Fruit fly (Drosophila melanogaster) whole organism, embryonic: ENCODE results near the gene CG34253.

ENCODE experiments used
- Ada2b ChIP-seq: fragments of 200-800 bp; sonication (Bioruptor generic); IDR thresholded peaks from 2 replicates; pipeline ENCODE4 v1.3.6; 2022; ENCODE audit warnings: missing biosample characterization, missing genetic modification characterization
- Aef1 ChIP-seq: fragments of 200-800 bp; sonication (Bioruptor generic); IDR thresholded peaks from 3 replicates; pipeline ENCODE4 v1.3.6; 2022; ENCODE audit warnings: missing biosample characterization, missing genetic modification characterization
- Atf6 ChIP-seq: fragments of 200-800 bp; sonication (Bioruptor generic); IDR thresholded peaks from 2 replicates; pipeline ENCODE4 v1.3.6; 2022; ENCODE audit warnings: missing biosample characterization, missing genetic modification characterization
- B-H1 ChIP-seq: fragments of 200-800 bp; sonication (Bioruptor generic); IDR thresholded peaks from 3 replicates; pipeline ENCODE4 v1.3.6; 2022; ENCODE audit warnings: missing biosample characterization, missing genetic modification characterization
- CG10147 ChIP-seq: fragments of 200-800 bp; sonication (Bioruptor generic); optimal IDR thresholded peaks from 2 replicates; lab custom pipeline; 2019; ENCODE audit warnings: missing biosample characterization, mild to moderate bottlenecking, missing genetic modification characterization, moderate library complexity
- CG10321 ChIP-seq: fragments of 200-800 bp; sonication (Bioruptor generic); IDR thresholded peaks from 2 replicates; pipeline ENCODE4 v1.3.6; 2022; ENCODE audit warnings: missing biosample characterization, missing genetic modification characterization
- CG11695 ChIP-seq: fragments of 200-800 bp; sonication (Bioruptor generic); IDR thresholded peaks from 3 replicates; pipeline ENCODE4 v1.3.6; 2022; ENCODE audit warnings: missing biosample characterization, missing genetic modification characterization
- CG11696 ChIP-seq: fragments of 200-800 bp; sonication (Bioruptor generic); IDR thresholded peaks from 2 replicates; pipeline ENCODE4 v1.3.6; 2022; ENCODE audit warnings: missing biosample characterization, missing genetic modification characterization
- CG11723 ChIP-seq: fragments of 200-800 bp; sonication (Bioruptor generic); optimal IDR thresholded peaks from 2 replicates; lab custom pipeline; 2017; ENCODE audit warnings: missing biosample characterization, mild to moderate bottlenecking, missing genetic modification characterization
- CG13287 ChIP-seq: fragments of 200-800 bp; sonication (Bioruptor generic); IDR thresholded peaks from 2 replicates; pipeline ENCODE4 v1.3.6; 2022; ENCODE audit warnings: missing biosample characterization, missing genetic modification characterization; ENCODE audit not compliant: partially characterized antibody
- CG13424 ChIP-seq: fragments of 200-800 bp; sonication (Bioruptor generic); optimal IDR thresholded peaks from 2 replicates; lab custom pipeline; 2019; ENCODE audit warnings: missing biosample characterization, mild to moderate bottlenecking, missing genetic modification characterization, moderate library complexity
- CG17359 ChIP-seq: fragments of 200-800 bp; sonication (Bioruptor generic); optimal IDR thresholded peaks from 3 replicates; lab custom pipeline; 2018; ENCODE audit warnings: missing biosample characterization, mild to moderate bottlenecking, missing genetic modification characterization, moderate library complexity
- CG3065 ChIP-seq: fragments of 200-800 bp; sonication (Bioruptor generic); optimal IDR thresholded peaks from 2 replicates; lab custom pipeline; 2016; ENCODE audit warnings: missing biosample characterization, missing genetic modification characterization
- CG31224 ChIP-seq: fragments of 200-800 bp; sonication (Bioruptor generic); IDR thresholded peaks from 2 replicates; pipeline ENCODE4 v1.3.6; 2022; ENCODE audit warnings: missing biosample characterization, missing genetic modification characterization
- CG31388 ChIP-seq: fragments of 200-800 bp; sonication (Bioruptor generic); optimal IDR thresholded peaks from 2 replicates; lab custom pipeline; 2016; ENCODE audit warnings: missing biosample characterization, missing genetic modification characterization
- CG3281 ChIP-seq: fragments of 200-800 bp; sonication (Bioruptor generic); optimal IDR thresholded peaks from 3 replicates; lab custom pipeline; 2017; ENCODE audit warnings: missing biosample characterization, mild to moderate bottlenecking, missing genetic modification characterization
- CG34376 ChIP-seq: fragments of 200-800 bp; sonication (Bioruptor generic); optimal IDR thresholded peaks from 2 replicates; lab custom pipeline; 2018; ENCODE audit warnings: missing biosample characterization, mild to moderate bottlenecking, missing genetic modification characterization
- CG6689 ChIP-seq: fragments of 200-800 bp; sonication (Bioruptor generic); IDR thresholded peaks from 2 replicates; pipeline ENCODE4 v1.3.6; 2022; ENCODE audit warnings: missing biosample characterization, missing genetic modification characterization
- CG6813 ChIP-seq: fragments of 200-800 bp; sonication (Bioruptor generic); optimal IDR thresholded peaks from 2 replicates; lab custom pipeline; 2017; ENCODE audit warnings: missing biosample characterization, missing genetic modification characterization, mild to moderate bottlenecking, moderate library complexity, missing genetic modification reagents
- CG8478 ChIP-seq: fragments of >200 bp; optimal IDR thresholded peaks from 2 replicates; lab custom pipeline; 2018
- CG9932 ChIP-seq: fragments of 200-800 bp; sonication (Bioruptor generic); IDR thresholded peaks from 2 replicates; pipeline ENCODE4 v1.3.6; 2022; ENCODE audit warnings: missing biosample characterization, missing genetic modification characterization
- Dll ChIP-seq: fragments of 200-800 bp; sonication (Bioruptor generic); IDR thresholded peaks from 4 replicates; pipeline ENCODE4 v1.3.6; 2022; ENCODE audit warnings: missing biosample characterization, missing genetic modification characterization; ENCODE audit not compliant: partially characterized antibody
- Drgx ChIP-seq: fragments of 200-800 bp; sonication (Bioruptor generic); IDR thresholded peaks from 2 replicates; pipeline ENCODE4 v1.3.6; 2022; ENCODE audit warnings: missing biosample characterization, missing genetic modification characterization
- H15 ChIP-seq: fragments of 200-800 bp; sonication (Bioruptor generic); IDR thresholded peaks from 3 replicates; pipeline ENCODE4 v1.3.6; 2022; ENCODE audit warnings: missing biosample characterization, missing genetic modification characterization
- Jarid2 ChIP-seq: fragments of 200-800 bp; sonication (Bioruptor generic); optimal IDR thresholded peaks from 3 replicates; lab custom pipeline; 2017; ENCODE audit warnings: mild to moderate bottlenecking, missing biosample characterization, missing genetic modification reagents, missing genetic modification characterization
- Mes4 ChIP-seq: fragments of 200-800 bp; sonication (Bioruptor generic); optimal IDR thresholded peaks from 2 replicates; lab custom pipeline; 2016; ENCODE audit warnings: missing biosample characterization, missing genetic modification characterization
- NK7.1 ChIP-seq: fragments of 200-800 bp; sonication (Bioruptor generic); optimal IDR thresholded peaks from 3 replicates; lab custom pipeline; 2016; ENCODE audit warnings: missing biosample characterization, missing genetic modification characterization
- PHDP ChIP-seq: fragments of 200-800 bp; sonication (Bioruptor generic); optimal IDR thresholded peaks from 3 replicates; lab custom pipeline; 2018; ENCODE audit warnings: missing biosample characterization, mild to moderate bottlenecking, missing genetic modification characterization, moderate library complexity
- Stat92E ChIP-seq, 3 experiments: fragments of >200 bp in 2 of 3; fragments of 200-800 bp in 1 of 3; sonication (Bioruptor generic) in 1 of 3; optimal IDR thresholded peaks; 2 replicates each; lab custom pipeline; 2017 to 2019; ENCODE audit warnings: missing biosample characterization in 3 of 3, missing genetic modification characterization in 3 of 3, mild to moderate bottlenecking in 1 of 3, moderate library complexity in 1 of 3
- abd-A ChIP-seq: fragments of 200-800 bp; sonication (Bioruptor generic); optimal IDR thresholded peaks from 3 replicates; lab custom pipeline; 2019; ENCODE audit warnings: missing biosample characterization, mild to moderate bottlenecking, missing genetic modification characterization, moderate library complexity
- ac ChIP-seq: fragments of 200-800 bp; sonication (Bioruptor generic); optimal IDR thresholded peaks from 3 replicates; lab custom pipeline; 2017; ENCODE audit warnings: missing biosample characterization, mild to moderate bottlenecking, missing genetic modification characterization
- ash1 ChIP-seq: fragments of 200-800 bp; sonication (Bioruptor generic); optimal IDR thresholded peaks from 2 replicates; lab custom pipeline; 2018; ENCODE audit warnings: missing biosample characterization, mild to moderate bottlenecking, missing genetic modification characterization
- ato ChIP-seq: fragments of 200-800 bp; sonication (Bioruptor generic); IDR thresholded peaks from 2 replicates; pipeline ENCODE4 v1.3.6; 2022; ENCODE audit warnings: missing biosample characterization, missing genetic modification characterization; ENCODE audit not compliant: partially characterized antibody
- br ChIP-seq: fragments of >200 bp; optimal IDR thresholded peaks from 2 replicates; lab custom pipeline; 2017
- cad ChIP-seq: fragments of >200 bp; optimal IDR thresholded peaks from 2 replicates; lab custom pipeline; 2017; ENCODE audit warnings: missing biosample characterization, missing genetic modification characterization
- chif ChIP-seq, 2 experiments: fragments of 200-800 bp; sonication (Bioruptor generic); optimal IDR thresholded peaks; 3 replicates each; lab custom pipeline; 2016; ENCODE audit warnings: missing biosample characterization in 2 of 2, missing genetic modification characterization in 2 of 2
- corto ChIP-seq: fragments of 200-800 bp; sonication (Bioruptor generic); optimal IDR thresholded peaks from 2 replicates; lab custom pipeline; 2016; ENCODE audit warnings: missing biosample characterization, mild to moderate bottlenecking, missing genetic modification characterization, moderate library complexity
- croc ChIP-seq: fragments of 200-800 bp; sonication (Bioruptor generic); conservative IDR thresholded peaks from 3 replicates; pipeline ENCODE4 v1.3.6; 2022; ENCODE audit warnings: missing biosample characterization, missing genetic modification characterization
- da ChIP-seq: fragments of 200-800 bp; sonication (Bioruptor generic); optimal IDR thresholded peaks from 2 replicates; lab custom pipeline; 2016; ENCODE audit warnings: missing biosample characterization, missing genetic modification characterization
- exex ChIP-seq: fragments of 200-800 bp; sonication (Bioruptor generic); optimal IDR thresholded peaks from 4 replicates; lab custom pipeline; 2018; ENCODE audit warnings: missing biosample characterization, mild to moderate bottlenecking, missing genetic modification characterization, moderate library complexity
- fd102C ChIP-seq: fragments of 200-800 bp; sonication (Bioruptor generic); optimal IDR thresholded peaks from 2 replicates; lab custom pipeline; 2018; ENCODE audit warnings: missing biosample characterization, mild to moderate bottlenecking, missing genetic modification characterization, moderate library complexity
- fd64A ChIP-seq: fragments of 200-800 bp; sonication (Bioruptor generic); optimal IDR thresholded peaks from 3 replicates; lab custom pipeline; 2018; ENCODE audit warnings: missing biosample characterization, mild to moderate bottlenecking, missing genetic modification characterization
- ftz-f1 ChIP-seq: fragments of 200-800 bp; sonication (Bioruptor generic); optimal IDR thresholded peaks from 2 replicates; lab custom pipeline; 2016; ENCODE audit warnings: missing biosample characterization, missing genetic modification characterization
- gcm2 ChIP-seq: fragments of 200-800 bp; sonication (Bioruptor generic); optimal IDR thresholded peaks from 2 replicates; lab custom pipeline; 2016; ENCODE audit warnings: missing biosample characterization, missing genetic modification characterization
- jumu ChIP-seq: fragments of 200-800 bp; sonication (Bioruptor generic); optimal IDR thresholded peaks from 3 replicates; lab custom pipeline; 2016; ENCODE audit warnings: missing biosample characterization, missing genetic modification characterization
- kay ChIP-seq: fragments of 200-800 bp; sonication (Bioruptor generic); optimal IDR thresholded peaks from 2 replicates; lab custom pipeline; 2016; ENCODE audit warnings: missing biosample characterization, missing genetic modification characterization
- lbe ChIP-seq: fragments of 200-800 bp; sonication (Bioruptor generic); optimal IDR thresholded peaks from 2 replicates; lab custom pipeline; 2016; ENCODE audit warnings: missing biosample characterization, mild to moderate bottlenecking, missing genetic modification characterization
- lola ChIP-seq, 3 experiments: fragments of >200 bp in 2 of 3; fragments of 200-800 bp in 1 of 3; sonication (Bioruptor generic) in 1 of 3; optimal IDR thresholded peaks; 2 replicates each; lab custom pipeline; 2017 to 2019; ENCODE audit warnings: missing biosample characterization in 3 of 3, missing genetic modification characterization in 3 of 3, mild to moderate bottlenecking in 1 of 3, moderate library complexity in 1 of 3
- nau ChIP-seq: fragments of 200-800 bp; sonication (Bioruptor generic); optimal IDR thresholded peaks from 3 replicates; lab custom pipeline; 2017; ENCODE audit warnings: missing biosample characterization, mild to moderate bottlenecking, missing genetic modification characterization, missing genetic modification reagents
- twi ChIP-seq: fragments of 200-800 bp; optimal IDR thresholded peaks from 2 replicates; lab custom pipeline; 2019; ENCODE audit warnings: missing biosample characterization, mild to moderate bottlenecking, missing genetic modification characterization, moderate library complexity
- usp ChIP-seq: fragments of >200 bp; optimal IDR thresholded peaks from 2 replicates; lab custom pipeline; 2017; ENCODE audit warnings: missing biosample characterization, missing genetic modification characterization
- z ChIP-seq: fragments of 200-800 bp; sonication (Bioruptor generic); IDR thresholded peaks from 3 replicates; pipeline ENCODE4 v1.3.6; 2022; ENCODE audit warnings: missing biosample characterization, missing genetic modification characterization
- zfh1 ChIP-seq: fragments of 200-800 bp; sonication (Bioruptor generic); IDR thresholded peaks from 3 replicates; pipeline ENCODE4 v1.3.6; 2022; ENCODE audit warnings: missing biosample characterization, missing genetic modification characterization

Gene CG34253

DNA sequence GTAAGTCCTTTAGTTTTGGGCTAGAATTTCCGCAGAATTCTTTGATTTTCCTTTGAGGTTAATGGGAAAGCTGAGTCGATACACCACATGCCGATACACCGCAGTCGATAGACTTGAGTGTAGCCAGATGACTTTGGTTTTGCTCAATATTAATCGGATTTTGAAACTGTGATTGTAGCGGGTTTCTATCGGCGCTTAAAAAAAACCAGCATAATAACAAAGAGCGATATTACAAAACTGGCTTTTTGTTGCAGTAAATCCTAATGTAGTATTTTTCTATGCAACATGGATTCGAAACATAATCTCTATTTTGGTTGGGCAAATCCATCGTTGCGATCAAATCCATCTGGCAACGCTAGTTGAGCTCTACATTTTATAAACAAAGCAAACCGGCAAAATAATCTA is 22.3 kb upstream of the CG34253 start, which contains the start of the genes Polr3D and mus304 (continued):
- TF ChIP-seq Dll: peak; percentile 67
- TF ChIP-seq br (lab: Kevin White, UChicago): no peak
- no peak for TF ChIP-seq Jarid2 (GFP tag; lab: Kevin White, UChicago)
- peak; percentile 39 for TF ChIP-seq CG10147 (GFP tag; lab: Kevin White, UChicago)
- TF ChIP-seq CG34376 (GFP tag; lab: Kevin White, UChicago): peak; percentile 58
- no peak for TF ChIP-seq ac (GFP tag; lab: Kevin White, UChicago)
- no peak for TF ChIP-seq CG11695 (GFP tag; lab: Robert Waterston, UW)
- no peak for TF ChIP-seq H15 (GFP tag; lab: Robert Waterston, UW)
- TF ChIP-seq CG31224 (GFP tag; lab: Robert Waterston, UW): no peak
- no peak for TF ChIP-seq kay (GFP tag; lab: Kevin White, UChicago)
- TF ChIP-seq CG11723 (GFP tag; lab: Kevin White, UChicago): no peak
- no peak for TF ChIP-seq Ada2b (GFP tag; lab: Robert Waterston, UW)
- no peak for TF ChIP-seq Stat92E (GFP tag; optimal IDR thresholded peaks at IDR 0.05; lab: Kevin White, UChicago)
- no peak for TF ChIP-seq gcm2 (GFP tag; lab: Kevin White, UChicago)
- no peak for TF ChIP-seq nau (GFP tag; lab: Kevin White, UChicago)
- no peak for TF ChIP-seq B-H1 (GFP tag; lab: Robert Waterston, UW)
- TF ChIP-seq CG6813 (GFP tag; lab: Kevin White, UChicago): no peak
- no peak for TF ChIP-seq zfh1
- no peak for TF ChIP-seq CG3281
- TF ChIP-seq cad (GFP tag; lab: Kevin White, UChicago): no peak
- TF ChIP-seq CG6689 (GFP tag; lab: Robert Waterston, UW): no peak
- no peak for TF ChIP-seq exex (tag; lab: Kevin White, UChicago)
- peak; percentile 36 for TF ChIP-seq CG13424 (tag; lab: Kevin White, UChicago)
- no peak for TF ChIP-seq CG31388 (GFP tag; lab: Kevin White, UChicago)
- no peak for TF ChIP-seq CG3065 (GFP tag; lab: Kevin White, UChicago)
- TF ChIP-seq Drgx: no peak
- no peak for TF ChIP-seq corto (GFP tag; lab: Kevin White, UChicago)
- no peak for TF ChIP-seq croc
- no peak for TF ChIP-seq Atf6 (GFP tag; lab: Robert Waterston, UW)
- no peak for TF ChIP-seq da (GFP tag; lab: Kevin White, UChicago)
- no peak for TF ChIP-seq usp (GFP tag; lab: Kevin White, UChicago)
- no peak for TF ChIP-seq z
- TF ChIP-seq abd-A (tag; lab: Kevin White, UChicago): no peak
- TF ChIP-seq fd102C (GFP tag; lab: Kevin White, UChicago): no peak
- TF ChIP-seq CG17359 (tag; lab: Kevin White, UChicago): no peak
- TF ChIP-seq CG10321: no peak
- TF ChIP-seq CG9932 (GFP tag; lab: Robert Waterston, UW): no peak
- no peak for TF ChIP-seq Mes4
- TF ChIP-seq PHDP (tag; lab: Kevin White, UChicago): no peak
- TF ChIP-seq twi (tag; lab: Kevin White, UChicago): peak; percentile 5
- TF ChIP-seq ato (GFP tag; lab: Robert Waterston, UW): no peak
- no peak for TF ChIP-seq ash1
- no peak for TF ChIP-seq Aef1 (GFP tag; lab: Robert Waterston, UW)
- no peak for TF ChIP-seq ftz-f1 (GFP tag; lab: Kevin White, UChicago)
- TF ChIP-seq fd64A (GFP tag; lab: Kevin White, UChicago): no peak
- no peak for TF ChIP-seq lbe (GFP tag; lab: Kevin White, UChicago)
- TF ChIP-seq CG11696: no peak
- TF ChIP-seq chif (GFP tag; optimal IDR thresholded peaks at IDR 0.05; lab: Kevin White, UChicago): no peak
- peak; percentile 20 for TF ChIP-seq jumu (GFP tag; lab: Kevin White, UChicago)
- TF ChIP-seq lola (GFP tag; optimal IDR thresholded peaks at IDR 0.05; lab: Kevin White, UChicago): no peak
- TF ChIP-seq CG8478 (lab: Kevin White, UChicago): no peak
- peak; percentile 74 for TF ChIP-seq CG13287
- TF ChIP-seq NK7.1 (GFP tag; lab: Kevin White, UChicago): no peak
